Worm (Caenorhabditis elegans) whole organism, young adult: ENCODE measurements around the gene H06I04.6.

Experiments
- attf-5 ChIP-seq: fragments of 200-800 bp; sonication (Bioruptor generic); optimal IDR thresholded peaks from 2 replicates; lab custom pipeline; 2018; ENCODE audit warnings: mild to moderate bottlenecking, missing genetic modification characterization, missing compliant biosample characterization
- efl-1 ChIP-seq: fragments of 150-350 bp; optimal IDR thresholded peaks from 2 replicates; lab custom pipeline; 2014; ENCODE audit warnings: missing biosample characterization, missing genetic modification reagents, missing genetic modification characterization

DNA sequence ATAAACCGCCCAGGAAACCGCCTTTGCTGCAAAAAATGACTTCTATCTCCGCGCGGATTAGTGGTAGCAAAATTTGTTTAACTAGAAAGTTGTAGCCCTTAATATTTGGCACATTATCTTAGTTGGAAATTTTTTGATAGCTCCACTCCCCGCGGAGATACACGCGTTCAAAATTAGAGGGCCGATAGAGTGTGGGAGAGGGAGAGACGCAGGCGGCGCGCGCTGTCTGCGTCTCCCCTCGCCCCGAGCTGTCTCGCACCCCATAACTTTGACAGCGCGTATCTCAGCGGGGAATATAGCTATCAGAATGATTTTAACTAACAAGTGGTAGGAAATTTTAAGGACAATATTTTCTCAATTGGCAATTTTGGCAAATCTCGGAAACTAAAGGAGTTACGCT, 1.1 kb downstream of the H06I04.6 start:
- TF ChIP-seq efl-1 (GFP tag; lab: Kevin White, UChicago) (no peak), attf-5 (GFP tag; lab: Kevin White, UChicago) (no peak)
